Fruit fly (Drosophila melanogaster): ENCODE data around the gene CG42526.

The CG42526 gene

dm6 chr3L:9435315-9435714 lies at the start of gene CG42526 (continued):
- TF ChIP-seq CG8119 (GFP tag; IDR thresholded peaks at IDR 0.05) (peak; percentile 35; the same call in 1 of the 3 replicates), achi (GFP tag; optimal IDR thresholded peaks at IDR 0.05) (peak; percentile 65), CG10669 (GFP tag; optimal IDR thresholded peaks at IDR 0.05) (no peak), spab (GFP tag; optimal IDR thresholded peaks at IDR 0.05) (no peak), CG31627 (GFP tag; optimal IDR thresholded peaks at IDR 0.05) (peak; percentile 67), Hr4 (GFP tag; optimal IDR thresholded peaks at IDR 0.05) (peak; percentile 79), CG34406 (GFP tag; optimal IDR thresholded peaks at IDR 0.05) (no peak)

dm6 chr3L:9476829-9477228 lies 41.6 kb upstream of the CG42526 start, which contains the start of the genes Uch-L5 and Jarid2:
Gene Uch-L5 (minus strand): TSS chr3L:9476965.
Gene Jarid2 (plus strand): TSS chr3L:9477038.
- TF ChIP-seq fd85E (GFP tag; optimal IDR thresholded peaks at IDR 0.05) (no peak), dsx (GFP tag; optimal IDR thresholded peaks at IDR 0.05; ENCODE audit: poor library complexity, severe bottlenecking) (no peak), OdsH (GFP tag; optimal IDR thresholded peaks at IDR 0.05) (no peak), salr (GFP tag; optimal IDR thresholded peaks at IDR 0.05) (peak in 1 of 2 experiments; percentile 16), CG31627 (GFP tag; optimal IDR thresholded peaks at IDR 0.05) (peak; percentile 63), topi (GFP tag; optimal IDR thresholded peaks at IDR 0.05) (no peak), ss (GFP tag; optimal IDR thresholded peaks at IDR 0.05) (peak in 1 of 2 experiments; percentile 33), CG8119 (GFP tag; IDR thresholded peaks at IDR 0.05) (no peak), Hr39 (GFP tag; optimal IDR thresholded peaks at IDR 0.05) (no peak), Lpt (GFP tag; optimal IDR thresholded peaks at IDR 0.05) (no peak), Hr4 (GFP tag; optimal IDR thresholded peaks at IDR 0.05) (no peak), pdm3 (GFP tag; optimal IDR thresholded peaks at IDR 0.05) (no peak), eg (GFP tag; IDR thresholded peaks at IDR 0.05) (no peak), CG6854 (GFP tag; optimal IDR thresholded peaks at IDR 0.05) (peak; percentile 73), CG8632 (GFP tag; optimal IDR thresholded peaks at IDR 0.05) (no peak), CG9139 (GFP tag; optimal IDR thresholded peaks at IDR 0.05) (no peak), spab (GFP tag; optimal IDR thresholded peaks at IDR 0.05) (no peak), Smox (GFP tag; optimal IDR thresholded peaks at IDR 0.05) (no peak), fd59A (GFP tag; optimal IDR thresholded peaks at IDR 0.05) (no peak), Sox15 (GFP tag; optimal IDR thresholded peaks at IDR 0.05) (no peak), CG34406 (GFP tag; optimal IDR thresholded peaks at IDR 0.05) (no peak), CG8319 (GFP tag; optimal IDR thresholded peaks at IDR 0.05) (peak; percentile 9), svp (GFP tag) (no peak), CG11762 (GFP tag; optimal IDR thresholded peaks at IDR 0.05; ENCODE audit: insufficient read depth) (no peak), esn (GFP tag; optimal IDR thresholded peaks at IDR 0.05) (peak; percentile 72), vri (GFP tag; optimal IDR thresholded peaks at IDR 0.05) (peak; percentile 13), Blimp-1 (GFP tag; optimal IDR thresholded peaks at IDR 0.05) (no peak), CG15336 (GFP tag; IDR thresholded peaks at IDR 0.05) (no peak), Eip75B (GFP tag; optimal IDR thresholded peaks at IDR 0.05) (no peak), Hr38 (GFP tag; optimal IDR thresholded peaks at IDR 0.05) (no peak), CG6792 (GFP tag; optimal IDR thresholded peaks at IDR 0.05) (peak; percentile 22), Eip78C (GFP tag) (no peak), CG6276 (GFP tag; optimal IDR thresholded peaks at IDR 0.05) (no peak), CG3919 (GFP tag; optimal IDR thresholded peaks at IDR 0.05) (no peak), Eip93F (GFP tag; optimal IDR thresholded peaks at IDR 0.05) (no peak), Met (GFP tag; optimal IDR thresholded peaks at IDR 0.05) (no peak), CG11294 (GFP tag; IDR thresholded peaks at IDR 0.05) (no peak), CG11902 (GFP tag; optimal IDR thresholded peaks at IDR 0.05) (no peak), CG7368 (GFP tag; optimal IDR thresholded peaks at IDR 0.05) (no peak), Sox102F (GFP tag; optimal IDR thresholded peaks at IDR 0.05) (no peak), CG1621 (tag; optimal IDR thresholded peaks at IDR 0.05) (peak; percentile 59), net (GFP tag; optimal IDR thresholded peaks at IDR 0.05) (no peak), fkh (GFP tag; optimal IDR thresholded peaks at IDR 0.05) (peak; percentile 13), CG10631 (GFP tag; optimal IDR thresholded peaks at IDR 0.05) (no peak), acj6 (GFP tag; optimal IDR thresholded peaks at IDR 0.05) (no peak), CG3032 (tag; optimal IDR thresholded peaks at IDR 0.05) (peak; percentile 27), Ets96B (tag; optimal IDR thresholded peaks at IDR 0.05) (no peak), CG4318 (GFP tag; optimal IDR thresholded peaks at IDR 0.05) (no peak), achi (GFP tag; optimal IDR thresholded peaks at IDR 0.05) (no peak)

All from whole organism, prepupa.